Worm (Caenorhabditis elegans): ENCODE results near the gene clec-210.

DNA sequence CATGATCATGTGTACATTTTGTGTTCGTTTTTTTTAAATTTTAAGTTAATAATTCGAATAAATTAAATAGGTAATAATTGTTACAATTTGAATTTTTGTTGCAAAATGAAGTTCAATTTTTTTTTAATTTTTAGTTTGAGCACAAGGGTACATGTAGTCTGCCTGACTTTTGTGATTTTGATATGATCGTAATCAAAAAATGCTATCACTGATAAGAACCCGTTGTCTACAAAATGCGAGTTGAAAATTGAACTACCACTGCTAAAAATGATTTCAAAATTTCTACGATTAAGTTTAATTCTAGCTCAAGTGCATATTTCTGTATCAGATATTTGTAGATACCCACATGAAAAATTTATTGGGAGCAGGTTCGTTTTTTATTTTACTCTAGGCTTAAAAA, at the start of gene clec-210:
- TF ChIP-seq unc-62 (GFP tag; optimal IDR thresholded peaks at IDR 0.05) (no peak), mep-1 (tag; optimal IDR thresholded peaks at IDR 0.05) (no peak), lin-13 (tag; optimal IDR thresholded peaks at IDR 0.05) (no peak), unc-39 (tag; optimal IDR thresholded peaks at IDR 0.05) (no peak), nhr-237 (tag; optimal IDR thresholded peaks at IDR 0.05) (no peak), elt-1 (tag; optimal IDR thresholded peaks at IDR 0.05; ENCODE audit: borderline replicate concordance, insufficient read depth) (no peak), nhr-76 (tag; optimal IDR thresholded peaks at IDR 0.05) (no peak), nhr-12 (tag; optimal IDR thresholded peaks at IDR 0.05) (no peak), unc-120 (tag; optimal IDR thresholded peaks at IDR 0.05; ENCODE audit: poor library complexity, severe bottlenecking) (no peak)

All from whole organism, mixed stage, embryonic.